Fruit fly (Drosophila melanogaster): ENCODE data around the gene CG18135.

dm6 chr3L:19013086-19013752 lies 15.1 kb upstream of the CG18135 start:
- TF ChIP-seq psq (optimal IDR thresholded peaks at IDR 0.05), result no peak
- no peak for TF ChIP-seq h (optimal IDR thresholded peaks at IDR 0.05)
- TF ChIP-seq insv (optimal IDR thresholded peaks at IDR 0.05), result no peak
